Worm (Caenorhabditis elegans) whole organism, early embryonic: ENCODE measurements around the gene clc-6.

Source experiments
- ama-1 ChIP-seq: fragments of 150-350 bp; optimal IDR thresholded peaks from 2 replicates; lab custom pipeline; 2014
- ceh-36 ChIP-seq: sonication (generic microtip); optimal IDR thresholded peaks from 2 replicates; lab custom pipeline; 2016; ENCODE audit warnings: missing genetic modification characterization, inconsistent platforms, missing compliant biosample characterization
- ets-7 ChIP-seq: sonication (generic microtip); optimal IDR thresholded peaks from 2 replicates; lab custom pipeline; 2016; ENCODE audit warnings: missing genotype, missing genetic modification characterization, missing compliant biosample characterization
- flt-1 ChIP-seq: fragments of 200-800 bp; sonication (Bioruptor generic); IDR thresholded peaks from 2 replicates; pipeline ENCODE4 v1.3.6; 2022; ENCODE audit warnings: missing genetic modification characterization, missing compliant biosample characterization
- hmbx-1 ChIP-seq: sonication (generic microtip); optimal IDR thresholded peaks from 2 replicates; lab custom pipeline; 2016; ENCODE audit warnings: mild to moderate bottlenecking, missing genetic modification characterization, missing compliant biosample characterization

- TF ChIP-seq ets-7 (tag; lab: Kevin White, UChicago) (no peak), ceh-36 (no peak), flt-1 (GFP tag; lab: Robert Waterston, UW) (no peak), ama-1 (lab: Kevin White, UChicago) (no peak), hmbx-1 (no peak)
These were observed at the start of gene clc-6 for ce11 chrV:11196109-11196508.
